Worm (Caenorhabditis elegans) whole organism, L4/young adult: ENCODE data around the gene prp-21.

Experiments
- W03F9.2 ChIP-seq: fragments of 150-350 bp; optimal IDR thresholded peaks from 2 replicates; lab custom pipeline; 2014; ENCODE audit warnings: missing biosample characterization, missing genetic modification characterization
- dao-5 ChIP-seq: sonication (generic microtip); optimal IDR thresholded peaks from 2 replicates; lab custom pipeline; 2016; ENCODE audit warnings: missing genotype, missing genetic modification characterization, moderate library complexity, missing compliant biosample characterization
- him-1 ChIP-seq: sonication (generic microtip); optimal IDR thresholded peaks from 2 replicates; lab custom pipeline; 2016; ENCODE audit warnings: missing genotype, missing genetic modification reagents, missing genetic modification characterization, missing compliant biosample characterization

ce11 chrII:475312-475711, 9.4 kb upstream of the prp-21 start:
- no peak for TF ChIP-seq W03F9.2 (tag; lab: Kevin White, UChicago)
- TF ChIP-seq him-1 (tag; lab: Kevin White, UChicago), result no peak
- TF ChIP-seq dao-5 (tag; lab: Kevin White, UChicago), result no peak
